Worm (Caenorhabditis elegans) whole organism, L4 larva: ENCODE measurements around the gene T16H12.3.

Experiments used
- D1046.2 ChIP-seq: fragments of 200-800 bp; sonication (Bioruptor generic); IDR thresholded peaks from 2 replicates; pipeline ENCODE4 v1.3.6; 2022; ENCODE audit warnings: missing genetic modification characterization, missing compliant biosample characterization
- F10B5.3 ChIP-seq: sonication (generic microtip); optimal IDR thresholded peaks from 2 replicates; lab custom pipeline; 2016; ENCODE audit warnings: mild to moderate bottlenecking, missing genetic modification characterization, missing compliant biosample characterization
- F44E2.7 ChIP-seq: fragments of 200-800 bp; sonication (Bioruptor generic); IDR thresholded peaks from 2 replicates; pipeline ENCODE4 v2.1.2; 2022; ENCODE audit warnings: missing genetic modification characterization, missing compliant biosample characterization
- T26A8.4 ChIP-seq: fragments of 200-800 bp; sonication (Bioruptor generic); IDR thresholded peaks from 2 replicates; pipeline ENCODE4 v1.3.6; 2022; ENCODE audit warnings: missing genetic modification characterization, missing compliant biosample characterization
- Y48G9A.11 ChIP-seq: fragments of 200-800 bp; sonication (Bioruptor generic); IDR thresholded peaks from 2 replicates; pipeline ENCODE4 v1.3.6; 2022; ENCODE audit warnings: missing genetic modification reagents, missing genetic modification characterization, missing compliant biosample characterization
- ZK337.2 ChIP-seq: fragments of 200-800 bp; sonication (Bioruptor generic); IDR thresholded peaks from 2 replicates; pipeline ENCODE4 v1.3.6; 2022; ENCODE audit warnings: missing genetic modification reagents, missing genetic modification characterization, missing compliant biosample characterization
- aha-1 ChIP-seq: fragments of 150-350 bp; peaks from one replicate; lab custom pipeline; 2014; ENCODE audit warnings: missing biosample characterization, missing genetic modification characterization
- ama-1 ChIP-seq: fragments of 150-350 bp; optimal IDR thresholded peaks from 2 replicates; lab custom pipeline; 2014; ENCODE audit warnings: inconsistent platforms, mixed read lengths
- ceh-20 ChIP-seq: fragments of 200-800 bp; sonication (Bioruptor generic); IDR thresholded peaks from 2 replicates; pipeline ENCODE4 v1.3.6; 2022; ENCODE audit warnings: missing genetic modification reagents, missing genetic modification characterization, missing compliant biosample characterization
- ceh-62 ChIP-seq: sonication (generic microtip); optimal IDR thresholded peaks from 2 replicates; lab custom pipeline; 2017; ENCODE audit warnings: missing biosample characterization, missing genetic modification characterization
- ceh-82 ChIP-seq: sonication (generic microtip); optimal IDR thresholded peaks from 2 replicates; lab custom pipeline; 2017; ENCODE audit warnings: missing biosample characterization, missing genetic modification characterization
- ctbp-1 ChIP-seq: fragments of 200-800 bp; sonication (Bioruptor generic); IDR thresholded peaks from 2 replicates; pipeline ENCODE4 v1.3.6; 2022; ENCODE audit warnings: missing genetic modification reagents, missing genetic modification characterization, missing compliant biosample characterization
- daf-16 ChIP-seq, 3 experiments: sonication (generic microtip); optimal IDR thresholded peaks; 2 replicates each; lab custom pipeline; 2016 to 2017; ENCODE audit warnings: missing genetic modification characterization in 3 of 3, missing genetic modification reagents in 3 of 3, mild to moderate bottlenecking in 2 of 3, missing compliant biosample characterization in 2 of 3, missing biosample characterization in 1 of 3, moderate library complexity in 1 of 3
- dpl-1 ChIP-seq: fragments of 150-350 bp; optimal IDR thresholded peaks from 2 replicates; lab custom pipeline; 2014; ENCODE audit warnings: missing biosample characterization, missing genetic modification reagents, missing genetic modification characterization
- hif-1 ChIP-seq, 2 experiments: sonication (generic microtip); optimal IDR thresholded peaks; 2 replicates each; lab custom pipeline; 2016 to 2017; ENCODE audit warnings: missing compliant biosample characterization in 2 of 2, missing genetic modification characterization in 2 of 2, missing genetic modification reagents in 2 of 2, missing genotype in 2 of 2, mild to moderate bottlenecking in 1 of 2
- hlh-30 ChIP-seq: sonication (generic microtip); optimal IDR thresholded peaks from 2 replicates; lab custom pipeline; 2017; ENCODE audit warnings: antibody characterized with exemption, mild to moderate bottlenecking, missing genetic modification characterization, missing compliant biosample characterization; ENCODE audit not compliant: insufficient read depth
- hmg-1.1 ChIP-seq: fragments of 200-800 bp; sonication (Bioruptor generic); IDR thresholded peaks from 2 replicates; pipeline ENCODE4 v1.3.6; 2022; ENCODE audit warnings: missing genetic modification reagents, missing genetic modification characterization, missing compliant biosample characterization
- jun-1 ChIP-seq: fragments of 150-350 bp; optimal IDR thresholded peaks from 2 replicates; lab custom pipeline; 2014; ENCODE audit warnings: missing biosample characterization, missing genetic modification reagents, missing genetic modification characterization
- lin-38 ChIP-seq: fragments of 200-800 bp; sonication (Bioruptor generic); IDR thresholded peaks from 2 replicates; pipeline ENCODE4 v1.3.6; 2022; ENCODE audit warnings: missing genetic modification reagents, missing genetic modification characterization, missing compliant biosample characterization
- nhr-102 ChIP-seq: sonication (generic microtip); optimal IDR thresholded peaks from 2 replicates; lab custom pipeline; 2016; ENCODE audit warnings: mild to moderate bottlenecking, missing genetic modification characterization, moderate library complexity, missing compliant biosample characterization
- nhr-11 ChIP-seq: fragments of 150-350 bp; optimal IDR thresholded peaks from 2 replicates; lab custom pipeline; 2014; ENCODE audit warnings: missing biosample characterization, missing genetic modification characterization
- nhr-237 ChIP-seq: sonication (generic microtip); optimal IDR thresholded peaks from 2 replicates; lab custom pipeline; 2017; ENCODE audit warnings: missing biosample characterization, missing genetic modification characterization
- nhr-25 ChIP-seq: sonication (generic microtip); optimal IDR thresholded peaks from 2 replicates; lab custom pipeline; 2017; ENCODE audit warnings: missing genetic modification characterization, mild to moderate bottlenecking, missing compliant biosample characterization, antibody characterized with exemption, moderate library complexity, borderline replicate concordance; ENCODE audit not compliant: insufficient read depth
- nhr-28 ChIP-seq: fragments of 150-350 bp; optimal IDR thresholded peaks from 2 replicates; lab custom pipeline; 2014; ENCODE audit warnings: missing biosample characterization, missing genetic modification characterization
- nhr-42 ChIP-seq: fragments of 200-800 bp; sonication (Bioruptor generic); IDR thresholded peaks from 2 replicates; pipeline ENCODE4 v1.3.6; 2022; ENCODE audit warnings: missing genetic modification characterization, missing compliant biosample characterization
- nhr-48 ChIP-seq: sonication (generic microtip); optimal IDR thresholded peaks from 2 replicates; lab custom pipeline; 2016; ENCODE audit warnings: mild to moderate bottlenecking, missing genetic modification characterization, missing compliant biosample characterization
- pha-4 ChIP-seq, 2 experiments: fragments of 150-350 bp in 1 of 2; fragments of 200-800 bp in 1 of 2; sonication (Bioruptor generic) in 1 of 2; IDR thresholded peaks in 1 of 2; optimal IDR thresholded peaks in 1 of 2; 2 replicates each; pipeline versions ENCODE4 v1.3.6 to Lab custom; 2014 to 2022; ENCODE audit warnings: missing genetic modification characterization in 2 of 2, missing genetic modification reagents in 2 of 2, missing biosample characterization in 1 of 2, missing compliant biosample characterization in 1 of 2
- php-3 ChIP-seq: fragments of 200-800 bp; sonication (Bioruptor generic); IDR thresholded peaks from 2 replicates; pipeline ENCODE4 v1.3.6; 2022; ENCODE audit warnings: missing genetic modification reagents, missing genetic modification characterization, missing compliant biosample characterization
- sdz-12 ChIP-seq: fragments of 200-800 bp; sonication (Bioruptor generic); optimal IDR thresholded peaks from 2 replicates; lab custom pipeline; 2018; ENCODE audit warnings: mild to moderate bottlenecking, missing genetic modification characterization, missing compliant biosample characterization
- set-16 ChIP-seq: fragments of 200-800 bp; sonication (Bioruptor generic); IDR thresholded peaks from 2 replicates; pipeline ENCODE4 v1.3.6; 2022; ENCODE audit warnings: missing genetic modification reagents, missing genetic modification characterization, missing compliant biosample characterization
- skn-1 ChIP-seq: fragments of 150-350 bp; optimal IDR thresholded peaks from 2 replicates; lab custom pipeline; 2014; ENCODE audit warnings: missing biosample characterization, missing genetic modification characterization
- snpc-4 ChIP-seq: fragments of 150-350 bp; optimal IDR thresholded peaks from 2 replicates; lab custom pipeline; 2014; ENCODE audit warnings: missing biosample characterization, missing genetic modification characterization
- spr-1 ChIP-seq: sonication (generic microtip); optimal IDR thresholded peaks from 2 replicates; lab custom pipeline; 2016; ENCODE audit warnings: mild to moderate bottlenecking, missing genetic modification characterization, missing compliant biosample characterization
- unc-130 ChIP-seq: sonication (generic microtip); optimal IDR thresholded peaks from 2 replicates; lab custom pipeline; 2016; ENCODE audit warnings: missing genetic modification reagents, missing genetic modification characterization, missing compliant biosample characterization
- unc-39 ChIP-seq: sonication (generic microtip); optimal IDR thresholded peaks from 2 replicates; lab custom pipeline; 2017; ENCODE audit warnings: missing biosample characterization, missing genetic modification characterization
- unc-62 ChIP-seq, 3 experiments: fragments of 150-350 bp in 1 of 3; sonication (generic microtip); optimal IDR thresholded peaks in 2 of 3; peaks in 1 of 3; 1 replicate in 1 of 3; 2 replicates in 2 of 3; lab custom pipeline; 2014 to 2017; ENCODE audit warnings: missing biosample characterization in 3 of 3, missing genetic modification characterization in 3 of 3, missing genetic modification reagents in 3 of 3, missing genotype in 1 of 3
- vab-7 ChIP-seq: fragments of 200-800 bp; sonication (Bioruptor generic); IDR thresholded peaks from 2 replicates; pipeline ENCODE4 v1.3.6; 2022; ENCODE audit warnings: missing genetic modification reagents, missing genetic modification characterization, missing compliant biosample characterization
- zfp-2 ChIP-seq: sonication (generic microtip); optimal IDR thresholded peaks from 2 replicates; lab custom pipeline; 2016; ENCODE audit warnings: mild to moderate bottlenecking, missing genetic modification characterization, missing compliant biosample characterization

The T16H12.3 gene

DNA sequence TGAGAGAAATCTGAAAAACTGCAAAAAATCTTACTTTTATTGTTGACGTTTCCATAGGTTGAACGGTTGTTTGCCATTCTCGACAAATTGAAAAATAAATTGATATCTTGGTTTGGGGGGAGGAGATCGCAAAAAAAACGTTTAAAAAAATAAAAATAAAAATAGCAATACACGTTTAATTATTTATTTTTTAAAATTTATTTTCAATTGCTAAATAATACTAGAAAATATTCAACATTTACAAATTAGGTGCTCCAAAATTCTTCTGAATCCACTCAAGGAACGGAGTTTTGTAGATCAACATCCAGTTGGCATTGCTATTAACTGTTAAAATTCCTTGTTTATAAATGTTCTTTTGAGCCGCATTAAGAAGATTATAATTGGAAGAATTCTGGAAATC lies 43.1 kb downstream of the T16H12.3 start, which contains the start of gene T16G12.7:
Gene T16G12.7 (minus strand): TSS at position 101 of the 400 bp plus-strand sequence.
- TF ChIP-seq unc-39 = no peak
- TF ChIP-seq F44E2.7 (GFP tag; lab: Robert Waterston, UW) = no peak
- TF ChIP-seq ceh-62 (tag; lab: Kevin White, UChicago) = no peak
- TF ChIP-seq T26A8.4 (GFP tag; lab: Robert Waterston, UW) = no peak
- TF ChIP-seq D1046.2 (GFP tag; lab: Robert Waterston, UW) = no peak
- TF ChIP-seq aha-1 (tag; lab: Kevin White, UChicago) = no peak
- TF ChIP-seq nhr-42 (GFP tag; lab: Robert Waterston, UW) = no peak
- no peak for TF ChIP-seq unc-130 (GFP tag; lab: Kevin White, UChicago)
- TF ChIP-seq snpc-4 = no peak
- TF ChIP-seq ama-1 (lab: Kevin White, UChicago) = no peak
- no peak for TF ChIP-seq ceh-20 (GFP tag; lab: Robert Waterston, UW)
- TF ChIP-seq dpl-1 (GFP tag; lab: Kevin White, UChicago) = no peak
- no peak for TF ChIP-seq nhr-28 (tag; lab: Kevin White, UChicago)
- no peak for TF ChIP-seq nhr-237 (tag; lab: Kevin White, UChicago)
- TF ChIP-seq daf-16 (GFP tag; optimal IDR thresholded peaks at IDR 0.05; lab: Kevin White, UChicago) = no peak
- no peak for TF ChIP-seq daf-16 (tag; optimal IDR thresholded peaks at IDR 0.05; lab: Kevin White, UChicago)
- TF ChIP-seq lin-38 (GFP tag; lab: Robert Waterston, UW) = no peak
- TF ChIP-seq ZK337.2 (GFP tag; lab: Robert Waterston, UW) = no peak
- TF ChIP-seq, all 104 proteins: peak for 0

ce11 chrIII:10037150-10037549 lies 45.9 kb downstream of the T16H12.3 start, which contains the start of gene M04D8.7:
M04D8.7 (plus strand) TSS chrIII:10037450.
- TF ChIP-seq unc-62 (GFP tag; optimal IDR thresholded peaks at IDR 0.05 in 1 of 2; lab: Kevin White, UChicago) = peak in 1 of 2 experiments; percentile 41
- no peak for TF ChIP-seq unc-62 (tag; optimal IDR thresholded peaks at IDR 0.05; lab: Kevin White, UChicago)
- TF ChIP-seq nhr-28 (tag; lab: Kevin White, UChicago) = no peak
- TF ChIP-seq ctbp-1 = no peak
- no peak for TF ChIP-seq set-16 (GFP tag; lab: Robert Waterston, UW)
- no peak for TF ChIP-seq vab-7 (GFP tag; lab: Robert Waterston, UW)
- no peak for TF ChIP-seq sdz-12 (GFP tag; lab: Kevin White, UChicago)

DNA sequence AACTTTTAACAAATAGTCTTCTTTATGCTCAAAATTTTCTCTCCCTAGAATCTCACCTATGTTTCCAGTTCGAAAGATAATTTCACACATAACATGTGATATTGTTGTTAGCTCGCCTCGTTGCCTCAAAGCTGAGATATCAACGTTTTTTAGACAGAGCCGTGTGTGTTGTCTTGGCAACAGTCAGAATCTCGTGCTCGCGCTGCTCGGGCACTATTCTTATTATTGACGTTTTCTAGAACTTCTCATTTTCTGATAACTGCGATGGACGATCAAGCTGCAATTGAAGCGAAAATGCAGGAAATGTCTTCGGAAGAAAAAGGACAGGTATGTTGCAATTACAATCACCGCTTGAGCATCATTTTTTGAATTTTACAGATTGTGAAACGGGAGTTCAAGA lies 47.3 kb downstream of the T16H12.3 start, which contains the start of gene xbx-3:
Gene xbx-3 (plus strand): TSS at position 163 of the 400 bp plus-strand sequence.
- TF ChIP-seq zfp-2 (tag; lab: Kevin White, UChicago) (no peak), nhr-11 (peak; percentile 63)

DNA sequence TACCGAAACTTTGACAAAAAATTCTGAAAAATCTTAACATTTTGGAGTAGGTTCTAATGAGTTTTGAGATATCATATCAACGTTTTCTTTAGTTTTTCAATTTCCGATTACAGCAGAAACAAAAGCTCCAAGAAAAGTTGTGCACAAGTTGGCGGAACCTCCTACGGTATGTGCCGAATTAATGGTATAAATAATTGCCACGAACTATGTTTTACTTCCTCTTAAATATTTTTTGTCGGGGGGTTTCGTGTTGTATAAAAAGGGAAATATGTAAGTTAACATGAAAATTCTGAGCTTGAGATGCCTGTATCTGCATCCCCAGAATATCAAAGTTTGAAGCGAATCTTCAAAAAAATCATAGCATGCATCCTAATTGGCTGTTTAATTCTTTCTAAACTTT lies 49.2 kb downstream of the T16H12.3 start, which contains the start of gene M04D8.8:
Gene M04D8.8 (plus strand): TSS at position 301 of the 400 bp plus-strand sequence.
- TF ChIP-seq jun-1 (tag; lab: Kevin White, UChicago) (no peak), nhr-25 (no peak), hif-1 (tag; optimal IDR thresholded peaks at IDR 0.05; lab: Kevin White, UChicago) (no peak), ama-1 (lab: Kevin White, UChicago) (no peak), php-3 (GFP tag; lab: Robert Waterston, UW) (no peak), unc-62 (GFP tag; optimal IDR thresholded peaks at IDR 0.05 in 1 of 2; lab: Kevin White, UChicago) (peak in 1 of 2 experiments; percentile 7), unc-62 (tag; optimal IDR thresholded peaks at IDR 0.05; lab: Kevin White, UChicago) (no peak), nhr-102 (tag; lab: Kevin White, UChicago) (no peak), pha-4 (GFP tag; IDR thresholded peaks at IDR 0.05; lab: Robert Waterston, UW) (no peak), pha-4 (tag; optimal IDR thresholded peaks at IDR 0.05; lab: Kevin White, UChicago) (no peak)

DNA sequence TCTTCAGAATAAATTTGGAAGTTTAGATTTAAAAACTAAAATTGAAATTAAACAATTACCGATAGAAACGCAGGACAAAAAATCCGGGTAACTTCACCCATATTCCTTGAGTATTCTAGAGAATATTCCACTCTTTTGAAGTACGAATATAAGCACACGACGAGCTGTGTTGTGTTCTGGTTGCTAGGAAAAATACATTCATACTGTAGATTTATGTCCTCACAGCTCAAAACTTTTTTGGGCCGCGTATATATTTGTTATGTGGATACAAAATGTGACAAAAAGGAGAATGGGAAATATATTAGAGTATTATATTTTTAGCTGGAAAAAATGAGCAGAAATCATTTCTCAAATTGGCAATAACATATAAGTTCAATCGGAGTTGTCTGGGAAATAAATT lies 49.9 kb downstream of the T16H12.3 start, which contains the start of gene M04D8.5:
Gene M04D8.5 (minus strand): TSS at position 101 of the 400 bp plus-strand sequence.
- no peak for TF ChIP-seq ama-1 (lab: Kevin White, UChicago)
- TF ChIP-seq ZK337.2 (GFP tag; lab: Robert Waterston, UW) = no peak
- no peak for TF ChIP-seq php-3 (GFP tag; lab: Robert Waterston, UW)
- no peak for TF ChIP-seq nhr-48 (tag; lab: Kevin White, UChicago)
- no peak for TF ChIP-seq hlh-30 (tag; lab: Kevin White, UChicago)
- TF ChIP-seq ceh-82 (tag; lab: Kevin White, UChicago) = no peak
- TF ChIP-seq set-16 (GFP tag; lab: Robert Waterston, UW) = no peak
- TF ChIP-seq skn-1 (tag; lab: Kevin White, UChicago) = no peak
- no peak for TF ChIP-seq Y48G9A.11
- TF ChIP-seq spr-1 (tag; lab: Kevin White, UChicago) = no peak
- TF ChIP-seq F10B5.3 (tag; lab: Kevin White, UChicago) = no peak
- TF ChIP-seq hmg-1.1 (GFP tag; lab: Robert Waterston, UW) = no peak
- TF ChIP-seq, all 104 proteins: peak for 0
